Worm (Caenorhabditis elegans) whole organism, young adult: Measurements from ENCODE around the gene dhrr-1.

Source experiments
- C17E4.6 ChIP-seq: fragments of 200-800 bp; sonication (Bioruptor generic); IDR thresholded peaks from 2 replicates; pipeline ENCODE4 v1.3.6; 2022; ENCODE audit warnings: missing genetic modification reagents, missing genetic modification characterization, missing compliant biosample characterization
- F39B2.1 ChIP-seq: fragments of 200-800 bp; sonication (Bioruptor generic); IDR thresholded peaks from 2 replicates; pipeline ENCODE4 v1.3.6; 2022; ENCODE audit warnings: missing genetic modification reagents, missing genetic modification characterization, missing compliant biosample characterization
- F57C9.4 ChIP-seq: sonication (generic microtip); optimal IDR thresholded peaks from 2 replicates; lab custom pipeline; 2017; ENCODE audit warnings: mild to moderate bottlenecking, missing genetic modification characterization, missing compliant biosample characterization
- ets-4 ChIP-seq: fragments of 200-800 bp; sonication (Bioruptor generic); optimal IDR thresholded peaks from 2 replicates; lab custom pipeline; 2018; ENCODE audit warnings: mild to moderate bottlenecking, missing genetic modification characterization, missing compliant biosample characterization
- lsy-27 ChIP-seq: sonication (generic microtip); optimal IDR thresholded peaks from 2 replicates; lab custom pipeline; 2017; ENCODE audit warnings: missing genetic modification characterization, mild to moderate bottlenecking, missing compliant biosample characterization, antibody characterized with exemption, missing genotype, borderline replicate concordance; ENCODE audit not compliant: insufficient read depth
- nfyb-1 ChIP-seq: fragments of 200-800 bp; sonication (Bioruptor generic); IDR thresholded peaks from 2 replicates; pipeline ENCODE4 v1.3.6; 2022; ENCODE audit warnings: missing genetic modification reagents, missing genetic modification characterization, missing compliant biosample characterization
- sdz-38 ChIP-seq: sonication (generic microtip); optimal IDR thresholded peaks from 2 replicates; lab custom pipeline; 2016; ENCODE audit warnings: missing genotype, missing genetic modification characterization, missing compliant biosample characterization
- snpc-4 ChIP-seq, 5 experiments: fragments of 150-350 bp in 1 of 5; sonication (generic microtip) in 4 of 5; optimal IDR thresholded peaks; 2 replicates each; lab custom pipeline; 2014 to 2018; ENCODE audit warnings: missing genetic modification characterization in 5 of 5, missing biosample characterization in 3 of 5, antibody characterized with exemption in 2 of 5, mild to moderate bottlenecking in 2 of 5, missing compliant biosample characterization in 2 of 5, missing genotype in 2 of 5, moderate library complexity in 2 of 5, missing genetic modification reagents in 1 of 5
- ztf-22 ChIP-seq: fragments of 200-800 bp; sonication (Bioruptor generic); optimal IDR thresholded peaks from 2 replicates; lab custom pipeline; 2018; ENCODE audit warnings: mild to moderate bottlenecking, missing genetic modification characterization, moderate library complexity, missing compliant biosample characterization

DNA sequence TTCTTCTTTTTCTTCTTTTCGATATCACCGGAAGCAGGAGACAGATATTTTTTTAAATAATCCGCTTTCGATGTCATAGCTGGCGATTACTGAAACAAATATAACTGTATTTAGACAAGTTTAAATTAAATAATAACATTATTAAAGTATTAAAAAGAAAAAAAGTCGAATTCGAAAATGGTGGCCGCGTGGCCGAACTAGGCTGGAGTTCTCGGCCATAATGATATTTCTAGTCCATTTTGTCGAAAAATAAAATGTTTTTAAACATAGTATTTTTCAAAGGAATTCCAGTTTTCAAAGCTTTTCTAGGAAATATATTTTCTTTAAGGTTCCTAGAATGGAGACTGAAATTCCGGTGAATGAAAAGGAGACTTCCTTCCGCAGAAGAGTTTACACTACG, 23.2 kb downstream of the dhrr-1 start, which contains the start of the genes bud-13 and rpap-2:
- TF ChIP-seq lsy-27 (tag; lab: Kevin White, UChicago): no peak
- no peak for TF ChIP-seq F39B2.1 (GFP tag; lab: Robert Waterston, UW)
- no peak for TF ChIP-seq C17E4.6 (GFP tag; lab: Robert Waterston, UW)
- no peak for TF ChIP-seq F57C9.4 (tag; lab: Kevin White, UChicago)
- TF ChIP-seq snpc-4 (GFP tag; optimal IDR thresholded peaks at IDR 0.05; lab: Kevin White, UChicago): no peak
- TF ChIP-seq snpc-4 (tag; optimal IDR thresholded peaks at IDR 0.05; lab: Kevin White, UChicago): no peak
- TF ChIP-seq nfyb-1: no peak
- TF ChIP-seq ztf-22 (GFP tag; lab: Kevin White, UChicago): no peak
- TF ChIP-seq sdz-38: no peak
- TF ChIP-seq ets-4 (GFP tag; lab: Kevin White, UChicago): no peak
